Fruit fly (Drosophila melanogaster) whole organism, embryonic: ENCODE measurements around the gene phol.

Source experiments
- Ada2b ChIP-seq: fragments of 200-800 bp; sonication (Bioruptor generic); IDR thresholded peaks from 2 replicates; pipeline ENCODE4 v1.3.6; 2022; ENCODE audit warnings: missing biosample characterization, missing genetic modification characterization
- Adf1 ChIP-seq: fragments of 200-800 bp; sonication (Bioruptor generic); IDR thresholded peaks from 2 replicates; pipeline ENCODE4 v1.3.6; 2022; ENCODE audit warnings: missing biosample characterization, missing genetic modification characterization
- B-H1 ChIP-seq: fragments of 200-800 bp; sonication (Bioruptor generic); IDR thresholded peaks from 3 replicates; pipeline ENCODE4 v1.3.6; 2022; ENCODE audit warnings: missing biosample characterization, missing genetic modification characterization
- CG10959 ChIP-seq: fragments of 200-800 bp; sonication (Bioruptor generic); IDR thresholded peaks from 2 replicates; pipeline ENCODE4 v1.3.6; 2022; ENCODE audit warnings: missing biosample characterization, missing genetic modification characterization
- CG11093 ChIP-seq: fragments of 200-800 bp; sonication (Bioruptor generic); IDR thresholded peaks from 3 replicates; pipeline ENCODE4 v1.3.6; 2022; ENCODE audit warnings: missing biosample characterization, missing genetic modification characterization
- CG11560 ChIP-seq: fragments of 200-800 bp; sonication (Bioruptor generic); IDR thresholded peaks from 3 replicates; pipeline ENCODE4 v1.3.6; 2022; ENCODE audit warnings: missing biosample characterization, missing genetic modification characterization
- CG12769 ChIP-seq: fragments of 200-800 bp; sonication (Bioruptor generic); optimal IDR thresholded peaks from 2 replicates; lab custom pipeline; 2019; ENCODE audit warnings: missing biosample characterization, mild to moderate bottlenecking, missing genetic modification characterization, moderate library complexity
- CG13287 ChIP-seq: fragments of 200-800 bp; sonication (Bioruptor generic); IDR thresholded peaks from 2 replicates; pipeline ENCODE4 v1.3.6; 2022; ENCODE audit warnings: missing biosample characterization, missing genetic modification characterization; ENCODE audit not compliant: partially characterized antibody
- CG15514 ChIP-seq: fragments of 200-800 bp; sonication (Bioruptor generic); optimal IDR thresholded peaks from 3 replicates; lab custom pipeline; 2017; ENCODE audit warnings: missing biosample characterization, missing genetic modification characterization, mild to moderate bottlenecking, moderate library complexity, missing genetic modification reagents
- CG1602 ChIP-seq: fragments of 200-800 bp; sonication (Bioruptor generic); optimal IDR thresholded peaks from 3 replicates; lab custom pipeline; 2016; ENCODE audit warnings: missing biosample characterization, missing genetic modification characterization
- CG17186 ChIP-seq: fragments of 200-800 bp; sonication (Bioruptor generic); optimal IDR thresholded peaks from 3 replicates; lab custom pipeline; 2017; ENCODE audit warnings: missing biosample characterization, missing genetic modification reagents, missing genetic modification characterization
- CG17359 ChIP-seq: fragments of 200-800 bp; sonication (Bioruptor generic); optimal IDR thresholded peaks from 3 replicates; lab custom pipeline; 2018; ENCODE audit warnings: missing biosample characterization, mild to moderate bottlenecking, missing genetic modification characterization, moderate library complexity
- CG17361 ChIP-seq: fragments of 200-800 bp; sonication (Bioruptor generic); IDR thresholded peaks from 3 replicates; pipeline ENCODE4 v1.3.6; 2022; ENCODE audit warnings: missing biosample characterization, missing genetic modification characterization
- CG17802 ChIP-seq: fragments of 200-800 bp; sonication (Bioruptor generic); optimal IDR thresholded peaks from 2 replicates; lab custom pipeline; 2018; ENCODE audit warnings: missing biosample characterization, mild to moderate bottlenecking, missing genetic modification characterization, moderate library complexity
- CG17829 ChIP-seq: fragments of 200-800 bp; optimal IDR thresholded peaks from 2 replicates; lab custom pipeline; 2019; ENCODE audit warnings: missing biosample characterization, mild to moderate bottlenecking, missing genetic modification characterization, moderate library complexity
- CG3995 ChIP-seq: fragments of 200-800 bp; sonication (Bioruptor generic); optimal IDR thresholded peaks from 3 replicates; lab custom pipeline; 2016; ENCODE audit warnings: missing biosample characterization, missing genetic modification characterization
- CG5180 ChIP-seq: fragments of 200-800 bp; sonication (Bioruptor generic); optimal IDR thresholded peaks from 3 replicates; lab custom pipeline; 2017; ENCODE audit warnings: missing biosample characterization, missing genetic modification characterization, mild to moderate bottlenecking, moderate library complexity, missing genetic modification reagents
- CG6272 ChIP-seq: fragments of 200-800 bp; sonication (Bioruptor generic); IDR thresholded peaks from 2 replicates; pipeline ENCODE4 v1.3.6; 2022; ENCODE audit warnings: missing biosample characterization, missing genetic modification characterization
- CG7839 ChIP-seq: fragments of 200-800 bp; sonication (Bioruptor generic); optimal IDR thresholded peaks from 3 replicates; lab custom pipeline; 2018; ENCODE audit warnings: missing biosample characterization, mild to moderate bottlenecking, missing genetic modification characterization, moderate library complexity
- CG7963 ChIP-seq: fragments of 200-800 bp; sonication (Bioruptor generic); IDR thresholded peaks from 3 replicates; pipeline ENCODE4 v1.3.6; 2022; ENCODE audit warnings: missing biosample characterization, missing genetic modification characterization; ENCODE audit not compliant: partially characterized antibody
- Dip3 ChIP-seq: fragments of 200-800 bp; sonication (Bioruptor generic); optimal IDR thresholded peaks from 3 replicates; lab custom pipeline; 2016; ENCODE audit warnings: missing biosample characterization, missing genetic modification characterization
- Meics ChIP-seq: fragments of 200-800 bp; sonication (Bioruptor generic); optimal IDR thresholded peaks from 2 replicates; lab custom pipeline; 2017; ENCODE audit warnings: missing biosample characterization, mild to moderate bottlenecking, missing genetic modification characterization
- NC2α ChIP-seq: fragments of 200-800 bp; sonication (Bioruptor generic); optimal IDR thresholded peaks from 2 replicates; lab custom pipeline; 2016; ENCODE audit warnings: missing biosample characterization, missing genetic modification characterization
- Nf-YC ChIP-seq: fragments of 200-800 bp; optimal IDR thresholded peaks from 3 replicates; lab custom pipeline; 2019; ENCODE audit warnings: missing biosample characterization, mild to moderate bottlenecking, missing genetic modification characterization, moderate library complexity
- Oaz ChIP-seq: fragments of 200-800 bp; sonication (Bioruptor generic); IDR thresholded peaks from 2 replicates; pipeline ENCODE4 v1.3.6; 2022; ENCODE audit warnings: missing biosample characterization, missing genetic modification characterization
- Optix ChIP-seq: fragments of 200-800 bp; sonication (Bioruptor generic); IDR thresholded peaks from 3 replicates; pipeline ENCODE4 v1.3.6; 2022; ENCODE audit warnings: missing biosample characterization, missing genetic modification characterization
- Rfx ChIP-seq: fragments of 200-800 bp; sonication (Bioruptor generic); IDR thresholded peaks from 2 replicates; pipeline ENCODE4 v1.3.6; 2022; ENCODE audit warnings: missing biosample characterization, missing genetic modification characterization
- Sox100B ChIP-seq: fragments of 200-800 bp; sonication (Bioruptor generic); optimal IDR thresholded peaks from 3 replicates; lab custom pipeline; 2018; ENCODE audit warnings: missing biosample characterization, mild to moderate bottlenecking, missing genetic modification characterization
- Tbp ChIP-seq: fragments of >200 bp; optimal IDR thresholded peaks from 2 replicates; lab custom pipeline; 2018; ENCODE audit warnings: missing biosample characterization, missing genetic modification characterization
- Vsx1 ChIP-seq: fragments of 200-800 bp; sonication (Bioruptor generic); optimal IDR thresholded peaks from 2 replicates; lab custom pipeline; 2017; ENCODE audit warnings: missing biosample characterization, mild to moderate bottlenecking, missing genetic modification characterization, missing genetic modification reagents
- ab ChIP-seq: fragments of 200-800 bp; sonication (Bioruptor generic); optimal IDR thresholded peaks from 2 replicates; lab custom pipeline; 2016; ENCODE audit warnings: missing biosample characterization, missing genetic modification characterization
- al ChIP-seq: fragments of 200-800 bp; sonication (Bioruptor generic); IDR thresholded peaks from 2 replicates; pipeline ENCODE4 v1.3.6; 2022; ENCODE audit warnings: missing biosample characterization, missing genetic modification characterization
- bbx ChIP-seq: fragments of 200-800 bp; sonication (Bioruptor generic); IDR thresholded peaks from 2 replicates; pipeline ENCODE4 v1.3.6; 2022; ENCODE audit warnings: missing biosample characterization, missing genetic modification characterization; ENCODE audit not compliant: partially characterized antibody
- bigmax ChIP-seq: fragments of 200-800 bp; sonication (Bioruptor generic); optimal IDR thresholded peaks from 2 replicates; lab custom pipeline; 2018; ENCODE audit warnings: missing biosample characterization, mild to moderate bottlenecking, missing genetic modification characterization
- crp ChIP-seq, 2 experiments: fragments of 200-800 bp; sonication (Bioruptor generic); optimal IDR thresholded peaks; 2 replicates in 1 of 2; 3 replicates in 1 of 2; lab custom pipeline; 2017; ENCODE audit warnings: missing biosample characterization in 2 of 2, missing genetic modification characterization in 2 of 2, mild to moderate bottlenecking in 1 of 2, moderate library complexity in 1 of 2
- dati ChIP-seq: fragments of 200-800 bp; sonication (Bioruptor generic); IDR thresholded peaks from 2 replicates; pipeline ENCODE4 v1.3.6; 2022; ENCODE audit warnings: missing biosample characterization, missing genetic modification characterization
- disco-r ChIP-seq: fragments of 200-800 bp; sonication (Bioruptor generic); optimal IDR thresholded peaks from 2 replicates; lab custom pipeline; 2016; ENCODE audit warnings: missing biosample characterization, missing genetic modification characterization
- dpn ChIP-seq, 2 experiments: fragments of 200-800 bp; sonication (Bioruptor generic); optimal IDR thresholded peaks; 3 replicates each; lab custom pipeline; 2016; ENCODE audit warnings: missing biosample characterization in 2 of 2, missing genetic modification characterization in 2 of 2
- exex ChIP-seq: fragments of 200-800 bp; sonication (Bioruptor generic); optimal IDR thresholded peaks from 4 replicates; lab custom pipeline; 2018; ENCODE audit warnings: missing biosample characterization, mild to moderate bottlenecking, missing genetic modification characterization, moderate library complexity
- ken ChIP-seq: fragments of 200-800 bp; sonication (Bioruptor generic); IDR thresholded peaks from 3 replicates; pipeline ENCODE4 v1.3.6; 2022; ENCODE audit warnings: missing biosample characterization, missing genetic modification characterization
- oc ChIP-seq: fragments of 200-800 bp; sonication (Bioruptor generic); optimal IDR thresholded peaks from 2 replicates; lab custom pipeline; 2018; ENCODE audit warnings: missing biosample characterization, mild to moderate bottlenecking, missing genetic modification characterization, moderate library complexity
- pum ChIP-seq: fragments of 200-800 bp; sonication (Bioruptor generic); optimal IDR thresholded peaks from 2 replicates; lab custom pipeline; 2016; ENCODE audit warnings: missing biosample characterization, missing genetic modification characterization
- ranshi ChIP-seq: fragments of 200-800 bp; sonication (Bioruptor generic); IDR thresholded peaks from 2 replicates; pipeline ENCODE4 v1.3.6; 2022; ENCODE audit warnings: missing biosample characterization, missing genetic modification characterization
- scrt ChIP-seq: fragments of 200-800 bp; sonication (Bioruptor generic); optimal IDR thresholded peaks from 2 replicates; lab custom pipeline; 2018; ENCODE audit warnings: missing biosample characterization, mild to moderate bottlenecking, missing genetic modification characterization, moderate library complexity
- sens ChIP-seq: fragments of 200-800 bp; sonication (Bioruptor generic); peaks from one replicate; lab custom pipeline; 2016; ENCODE audit warnings: missing biosample characterization, missing genetic modification characterization
- sens-2 ChIP-seq: fragments of 200-800 bp; sonication (Bioruptor generic); IDR thresholded peaks from 2 replicates; pipeline ENCODE4 v1.3.6; 2022; ENCODE audit warnings: missing biosample characterization, missing genetic modification characterization
- tgo ChIP-seq: fragments of 200-800 bp; sonication (Bioruptor generic); IDR thresholded peaks from 3 replicates; pipeline ENCODE4 v1.3.6; 2022; ENCODE audit warnings: missing biosample characterization, missing genetic modification characterization
- trh ChIP-seq: fragments of 200-800 bp; sonication (Bioruptor generic); optimal IDR thresholded peaks from 2 replicates; lab custom pipeline; 2016; ENCODE audit warnings: missing biosample characterization, missing genetic modification characterization
- vfl ChIP-seq: fragments of 200-800 bp; sonication (Bioruptor generic); optimal IDR thresholded peaks from 2 replicates; lab custom pipeline; 2016; ENCODE audit warnings: missing biosample characterization, missing genetic modification characterization

Gene phol

DNA sequence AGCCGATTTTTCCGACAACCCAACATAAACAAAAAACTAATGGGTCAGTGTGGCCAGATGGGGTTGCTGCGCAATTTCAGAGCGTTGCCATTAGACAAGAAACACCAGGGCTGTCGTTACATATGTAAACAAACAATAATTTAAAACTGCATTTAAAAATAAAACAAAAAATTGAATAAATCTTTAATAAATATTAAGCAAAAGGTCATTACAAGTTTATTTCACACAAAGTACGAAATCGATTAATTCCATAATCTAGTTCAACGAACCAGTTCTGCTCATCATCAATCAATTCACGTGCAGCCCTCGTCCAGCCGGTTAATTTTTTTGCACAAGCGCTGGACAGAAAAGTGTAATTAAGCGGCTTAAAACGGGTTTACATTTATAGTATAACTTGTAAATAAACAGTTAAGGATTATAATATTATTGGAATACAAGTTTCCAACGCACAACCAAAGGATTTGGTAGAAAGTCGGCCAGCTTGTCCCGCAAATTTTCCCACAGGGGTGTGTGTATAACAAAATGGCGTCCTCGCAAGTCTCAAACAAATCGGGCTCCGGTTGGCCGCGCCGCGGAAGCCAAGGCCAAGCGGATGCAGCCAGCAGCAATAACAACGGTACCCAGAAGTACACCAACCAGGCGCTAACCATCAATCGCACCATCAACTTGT is 45.2 kb downstream of the phol start, which contains the start of the genes CG4022 and Cpsf5 (continued):
- TF ChIP-seq Dip3 (GFP tag; lab: Kevin White, UChicago): peak; percentile 53
- peak in 1 of 2 experiments; percentile 53 for TF ChIP-seq crp (GFP tag; optimal IDR thresholded peaks at IDR 0.05; lab: Kevin White, UChicago)
- TF ChIP-seq CG3995 (GFP tag; lab: Kevin White, UChicago): peak; percentile 6
- TF ChIP-seq CG11560 (tag; lab: Robert Waterston, UW): 0 out of 3 replicates have a peak, but pooled peaks have one; percentile 20
- TF ChIP-seq exex (tag; lab: Kevin White, UChicago): peak; percentile 77
- TF ChIP-seq CG5180 (GFP tag; lab: Kevin White, UChicago): no peak
- peak; percentile 92 for TF ChIP-seq sens (GFP tag; lab: Kevin White, UChicago)
- peak; percentile 71 for TF ChIP-seq CG12769
- peak; percentile 66 to 85 for TF ChIP-seq dpn (GFP tag; optimal IDR thresholded peaks at IDR 0.05; lab: Kevin White, UChicago)
- 0 out of 2 replicates have a peak, but pooled peaks have one; percentile 29 for TF ChIP-seq sens-2
- TF ChIP-seq Nf-YC (tag; lab: Kevin White, UChicago): peak; percentile 79
- TF ChIP-seq Vsx1 (GFP tag; lab: Kevin White, UChicago): no peak
- TF ChIP-seq vfl (GFP tag; lab: Kevin White, UChicago): peak; percentile 54
- no peak for TF ChIP-seq Tbp (GFP tag; lab: Kevin White, UChicago)
- peak; percentile 74 for TF ChIP-seq CG17359 (tag; lab: Kevin White, UChicago)
- peak; percentile 65 for TF ChIP-seq trh (GFP tag; lab: Kevin White, UChicago)
- TF ChIP-seq scrt (GFP tag; lab: Kevin White, UChicago): peak; percentile 66
- TF ChIP-seq CG15514 (GFP tag; lab: Kevin White, UChicago): peak; percentile 100
- no peak for TF ChIP-seq CG7963 (GFP tag; lab: Robert Waterston, UW)
- TF ChIP-seq Optix (GFP tag; lab: Robert Waterston, UW): no peak; the same call in 1 of the 3 replicates
- peak; percentile 63; the same call in 2 of the 3 replicates for TF ChIP-seq B-H1
- TF ChIP-seq CG1602 (GFP tag; lab: Kevin White, UChicago): peak; percentile 73
- TF ChIP-seq CG17186 (GFP tag; lab: Kevin White, UChicago): peak; percentile 90
- peak; percentile 63 for TF ChIP-seq oc (tag; lab: Kevin White, UChicago)
- TF ChIP-seq NC2α (GFP tag; lab: Kevin White, UChicago): no peak
- TF ChIP-seq Oaz (GFP tag; lab: Robert Waterston, UW): peak; percentile 80
- peak; percentile 34 for TF ChIP-seq bigmax (GFP tag; lab: Kevin White, UChicago)
- peak; percentile 42 for TF ChIP-seq CG17802 (tag; lab: Kevin White, UChicago)
- peak; percentile 25; the same call in 1 of the 2 replicates for TF ChIP-seq dati (GFP tag; lab: Robert Waterston, UW)
- TF ChIP-seq Rfx (GFP tag; lab: Robert Waterston, UW): peak; percentile 88
- peak; percentile 82; the same call in 1 of the 2 replicates for TF ChIP-seq ranshi (GFP tag; lab: Robert Waterston, UW)
- TF ChIP-seq pum (GFP tag; lab: Kevin White, UChicago): peak; percentile 61
- no peak for TF ChIP-seq disco-r (GFP tag; lab: Kevin White, UChicago)
- peak; percentile 91 for TF ChIP-seq CG17829 (tag; lab: Kevin White, UChicago)
- peak; percentile 71 for TF ChIP-seq Sox100B (GFP tag; lab: Kevin White, UChicago)
- TF ChIP-seq al (GFP tag; lab: Robert Waterston, UW): peak; percentile 79
- TF ChIP-seq ken (GFP tag; lab: Robert Waterston, UW): peak; percentile 87
- TF ChIP-seq Meics: peak; percentile 78
- TF ChIP-seq bbx (GFP tag; lab: Robert Waterston, UW): no peak
- peak; percentile 76; the same call in 2 of the 3 replicates for TF ChIP-seq CG11093 (GFP tag; lab: Robert Waterston, UW)
- peak; percentile 70 for TF ChIP-seq CG10959 (GFP tag; lab: Robert Waterston, UW)
- TF ChIP-seq Adf1 (GFP tag; lab: Robert Waterston, UW): peak; percentile 61; the same call in 1 of the 2 replicates
- TF ChIP-seq CG17361 (GFP tag; lab: Robert Waterston, UW): peak; percentile 82
- peak; percentile 78 for TF ChIP-seq Ada2b (GFP tag; lab: Robert Waterston, UW)
- peak; percentile 86 for TF ChIP-seq tgo (GFP tag; lab: Robert Waterston, UW)
- peak; percentile 79 for TF ChIP-seq CG7839 (tag; lab: Kevin White, UChicago)
- peak; percentile 66 for TF ChIP-seq CG6272 (GFP tag; lab: Robert Waterston, UW)
- peak; percentile 45 for TF ChIP-seq ab (GFP tag; lab: Kevin White, UChicago)
- peak; percentile 68 for TF ChIP-seq CG13287 (GFP tag; lab: Robert Waterston, UW)
